Fruit fly (Drosophila melanogaster) S2 (cell line): ENCODE results near the gene ec.

Source experiments
- CG8478 ChIP-seq: fragments of >200 bp; optimal IDR thresholded peaks from 2 replicates; lab custom pipeline; 2018
- CTCF ChIP-seq, 2 experiments: fragments of >200 bp; optimal IDR thresholded peaks; 2 replicates each; lab custom pipeline; 2018

The ec gene

dm6 chrX:3866844-3867457 is 55.5 kb downstream of the ec start:
- TF ChIP-seq CTCF (optimal IDR thresholded peaks at IDR 0.05; lab: Kevin White, UChicago) = no peak
- TF ChIP-seq CG8478 (lab: Kevin White, UChicago) = no peak

DNA sequence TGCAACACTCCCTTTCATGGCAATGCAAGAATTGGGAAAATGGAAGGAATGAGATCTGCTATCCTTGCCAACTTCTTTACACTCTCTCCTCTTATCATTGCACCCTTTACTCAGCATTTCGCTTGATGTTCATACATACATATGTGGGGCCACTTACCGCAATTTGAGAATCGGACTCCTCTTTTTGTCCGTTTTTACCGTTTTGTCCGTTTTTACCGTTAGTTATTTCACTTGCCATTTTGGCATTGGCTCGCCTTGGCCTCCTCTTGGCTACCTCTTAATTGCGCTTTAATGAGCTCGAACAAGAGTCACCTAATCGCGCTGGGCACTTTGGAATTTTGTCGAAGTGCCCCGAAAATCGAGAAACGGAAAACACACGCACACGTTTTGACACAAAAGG is 56.3 kb downstream of the ec start:
- TF ChIP-seq CG8478 (lab: Kevin White, UChicago) (no peak), CTCF (optimal IDR thresholded peaks at IDR 0.05; lab: Kevin White, UChicago) (no peak)

- TF ChIP-seq CTCF (optimal IDR thresholded peaks at IDR 0.05; lab: Kevin White, UChicago) (no peak), CG8478 (lab: Kevin White, UChicago) (no peak)
Measured at dm6 chrX:3868456-3869023, 57.0 kb downstream of the ec start, which contains the start of gene CG2930. TSS of gene CG2930 (plus strand) at chrX:3868973.

DNA sequence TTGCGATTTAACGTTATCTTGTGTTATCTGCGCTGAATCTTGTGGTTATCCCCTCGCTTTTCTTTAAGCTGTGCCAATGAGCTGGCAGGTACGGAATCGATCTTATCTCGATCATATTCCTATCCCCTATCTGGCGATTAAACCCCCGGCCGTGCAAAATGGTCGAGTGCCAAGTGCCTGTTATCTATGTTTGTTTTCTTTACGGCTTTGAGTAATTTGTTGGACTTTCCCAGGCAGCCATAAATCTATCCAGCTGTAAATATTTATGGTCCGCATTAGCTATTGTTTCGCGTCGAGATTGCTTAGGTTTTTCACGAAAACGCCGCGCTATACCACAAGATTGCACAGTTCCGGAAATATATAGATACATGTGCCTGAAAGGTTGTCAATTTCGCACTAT is 57.6 kb downstream of the ec start:
- no peak for TF ChIP-seq CTCF (optimal IDR thresholded peaks at IDR 0.05; lab: Kevin White, UChicago)
- no peak for TF ChIP-seq CG8478 (lab: Kevin White, UChicago)

dm6 chrX:3870577-3870976 is 59.1 kb downstream of the ec start:
- TF ChIP-seq CG8478 (lab: Kevin White, UChicago) = no peak
- no peak for TF ChIP-seq CTCF (optimal IDR thresholded peaks at IDR 0.05; lab: Kevin White, UChicago)

- TF ChIP-seq CG8478 (lab: Kevin White, UChicago) (no peak), CTCF (optimal IDR thresholded peaks at IDR 0.05; lab: Kevin White, UChicago) (no peak)
Measured at dm6 chrX:3871889-3872409, 60.5 kb downstream of the ec start, which contains the start of gene yin. TSS of gene yin (minus strand) at chrX:3871939.

dm6 chrX:3874452-3874851 is 63.0 kb downstream of the ec start:
- TF ChIP-seq CG8478 (lab: Kevin White, UChicago) = no peak
- TF ChIP-seq CTCF (optimal IDR thresholded peaks at IDR 0.05; lab: Kevin White, UChicago) = no peak

dm6 chrX:3874949-3875348 is 63.5 kb downstream of the ec start:
- TF ChIP-seq CG8478 (lab: Kevin White, UChicago) = no peak
- TF ChIP-seq CTCF (optimal IDR thresholded peaks at IDR 0.05; lab: Kevin White, UChicago) = no peak

DNA sequence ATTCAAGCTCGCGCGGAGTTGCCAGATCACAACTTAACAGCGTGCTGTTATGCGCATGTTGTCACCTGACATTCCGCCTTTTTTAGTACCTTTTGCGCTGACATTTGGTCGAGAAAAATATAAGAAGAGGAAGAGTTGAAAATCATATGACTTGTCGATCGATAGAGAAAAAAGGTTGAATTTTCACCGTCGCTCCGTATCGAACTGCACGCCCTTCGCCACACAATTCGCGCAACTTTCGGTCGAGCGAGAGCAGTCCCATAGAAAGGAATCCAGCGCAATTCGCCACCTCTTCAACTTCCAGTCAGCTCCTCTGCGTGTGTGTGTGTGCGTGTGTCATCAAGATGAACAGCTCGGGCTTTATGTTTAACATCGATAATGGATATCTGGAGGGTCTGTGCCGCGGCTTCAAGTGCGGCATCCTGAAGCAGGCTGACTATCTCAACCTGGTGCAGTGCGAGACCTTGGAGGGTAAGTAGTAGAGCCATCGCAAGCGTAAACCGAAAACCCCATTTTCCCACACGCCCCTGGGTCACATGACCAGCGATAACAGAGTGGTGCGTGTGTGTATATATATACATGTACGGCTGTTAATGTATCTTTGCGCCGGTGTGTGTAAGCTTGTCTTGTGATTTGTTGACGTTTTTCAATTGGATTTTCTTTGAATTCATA is 69.3 kb downstream of the ec start, which contains the start of gene VhaAC39-1:
VhaAC39-1 (plus strand) TSS at position 104 of the 672 bp plus-strand sequence.
- TF ChIP-seq CG8478 (lab: Kevin White, UChicago) (no peak), CTCF (optimal IDR thresholded peaks at IDR 0.05; lab: Kevin White, UChicago) (peak in 1 of 2 experiments; percentile 19)

DNA sequence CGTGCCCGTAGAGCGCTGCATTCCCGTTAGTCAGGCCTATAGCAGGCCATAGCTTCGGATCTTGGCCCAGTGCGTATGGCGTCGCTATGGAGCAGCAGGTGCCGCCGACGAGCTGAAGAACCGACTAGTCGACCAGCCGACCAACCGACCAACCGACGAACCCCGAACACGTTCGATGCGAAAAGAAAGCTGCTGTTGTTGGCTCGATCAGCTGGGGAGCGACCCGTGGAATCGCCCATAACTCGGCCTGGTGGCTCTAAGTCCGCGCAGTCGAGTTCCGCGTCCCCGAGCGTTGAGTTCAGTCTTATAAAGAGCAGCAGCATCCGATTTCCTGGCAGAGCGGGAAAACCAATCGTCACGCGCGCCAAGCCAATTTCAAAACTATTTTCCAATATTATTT is 72.4 kb downstream of the ec start, which contains the start of gene CG15239:
CG15239 (plus strand) TSS at position 265 of the 400 bp plus-strand sequence.
- TF ChIP-seq CTCF (optimal IDR thresholded peaks at IDR 0.05; lab: Kevin White, UChicago) (no peak), CG8478 (lab: Kevin White, UChicago) (no peak)

DNA sequence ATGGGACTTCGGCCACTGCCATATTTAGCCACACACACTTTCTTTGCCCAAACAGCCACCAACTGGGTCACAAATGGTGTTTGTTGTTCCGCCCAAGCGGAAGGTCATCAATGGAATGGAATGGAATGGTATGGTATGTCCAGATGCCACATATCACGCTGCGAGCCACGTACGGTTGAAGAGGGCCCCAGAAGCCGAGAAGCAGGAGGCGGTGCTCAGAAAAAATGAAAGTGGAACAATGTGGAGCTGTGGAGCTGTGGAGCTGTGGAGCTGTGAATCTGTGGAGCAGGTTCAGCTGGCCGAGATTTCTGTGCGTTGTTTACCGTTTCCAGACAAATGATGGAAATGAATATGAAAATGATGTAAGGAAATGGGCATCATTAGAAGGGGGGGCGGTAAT is 75.3 kb downstream of the ec start:
- TF ChIP-seq CTCF (optimal IDR thresholded peaks at IDR 0.05; lab: Kevin White, UChicago) (no peak), CG8478 (lab: Kevin White, UChicago) (no peak)

dm6 chrX:3887606-3888216 is 76.2 kb downstream of the ec start:
- TF ChIP-seq CG8478 (lab: Kevin White, UChicago) (no peak), CTCF (optimal IDR thresholded peaks at IDR 0.05; lab: Kevin White, UChicago) (no peak)

DNA sequence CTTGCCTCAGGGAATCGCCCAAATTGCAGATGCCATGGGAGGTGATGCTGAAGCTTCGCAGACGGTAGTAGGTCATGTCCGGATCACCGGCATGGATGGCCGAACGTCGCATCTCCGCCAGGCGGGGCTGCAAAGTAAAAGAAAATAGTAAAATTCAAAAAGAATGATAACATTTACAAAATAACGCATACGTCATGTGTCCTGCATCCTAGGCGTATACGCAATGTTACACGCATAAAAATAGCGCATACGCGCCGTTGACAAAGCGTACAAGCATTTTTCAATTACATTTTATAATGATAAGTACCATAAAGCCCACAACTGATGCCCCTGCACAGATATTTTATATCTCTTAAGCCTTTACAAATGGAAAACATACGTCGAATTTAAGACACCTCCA is 90.4 kb downstream of the ec start:
- no peak for TF ChIP-seq CG8478 (lab: Kevin White, UChicago)
- no peak for TF ChIP-seq CTCF (optimal IDR thresholded peaks at IDR 0.05; lab: Kevin White, UChicago)
